Fruit fly (Drosophila melanogaster): ENCODE measurements around the gene Prosalpha2.

The Prosalpha2 gene

DNA sequence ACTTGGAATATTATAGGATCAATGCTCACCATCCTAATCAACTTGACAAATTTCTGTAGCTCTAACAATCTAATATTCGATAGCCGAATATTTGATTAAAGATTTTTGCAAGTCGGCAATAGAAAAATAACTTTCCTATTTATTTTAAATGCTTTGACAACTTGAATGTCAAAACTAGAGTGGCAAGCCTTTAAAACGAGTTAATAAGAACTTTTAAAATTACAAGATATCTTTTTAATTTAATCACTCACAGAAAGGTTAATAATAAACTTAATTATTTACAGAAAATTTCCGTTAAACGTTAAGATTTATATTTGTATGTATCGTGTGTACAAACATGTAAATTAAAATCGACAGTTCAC, 7.9 kb downstream of the Prosalpha2 start, which contains the start of the genes CG17207 and CG46427:
Gene CG17207 (minus strand): TSS at position 101 of the 362 bp plus-strand sequence.
Gene CG46427 (minus strand): TSS at position 101 of the 362 bp plus-strand sequence.
- TF ChIP-seq CG7045 (GFP tag; optimal IDR thresholded peaks at IDR 0.05) (no peak), Crg-1 (GFP tag; optimal IDR thresholded peaks at IDR 0.05) (no peak), cnc (optimal IDR thresholded peaks at IDR 0.05) (no peak), CG11617 (GFP tag; optimal IDR thresholded peaks at IDR 0.05) (no peak), CG5204 (GFP tag; optimal IDR thresholded peaks at IDR 0.05) (no peak)

DNA sequence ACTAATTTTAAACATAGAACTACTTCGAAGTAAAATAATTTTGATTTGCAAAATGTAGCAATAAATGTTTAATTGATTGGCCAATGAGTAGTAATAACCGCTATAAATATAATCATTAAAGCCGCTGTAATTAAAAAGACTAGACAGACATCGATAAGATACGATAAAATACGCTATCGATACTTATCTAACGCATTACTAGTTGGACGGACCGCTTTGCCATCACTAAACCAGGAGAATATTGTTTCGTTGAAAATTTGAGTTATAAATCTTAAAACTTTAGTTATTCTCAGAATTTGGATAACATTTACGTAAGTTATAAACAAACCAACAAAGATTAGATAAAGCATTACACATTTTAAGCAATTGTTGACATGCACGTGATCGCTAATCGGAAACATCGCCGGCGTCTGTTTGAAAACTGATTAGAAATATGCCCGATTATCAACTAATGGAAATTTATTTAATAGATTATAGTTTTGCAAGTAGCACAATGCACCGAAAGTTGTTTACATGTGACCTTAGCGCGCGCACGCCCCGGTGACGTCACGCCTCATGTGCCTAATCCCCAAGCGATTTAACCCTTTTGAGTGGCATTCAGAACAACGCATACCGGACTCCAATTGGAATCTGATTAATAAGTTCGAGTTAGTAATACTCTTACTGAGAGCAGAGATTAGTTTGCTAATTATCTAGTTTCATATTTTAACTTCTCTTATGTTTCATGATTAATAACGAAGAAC, 8.5 kb downstream of the Prosalpha2 start, which contains the start of gene Desat1:
Gene Desat1 (plus strand): TSS at position 200 of the 743 bp plus-strand sequence.
- peak; percentile 47 for TF ChIP-seq Crg-1 (GFP tag; optimal IDR thresholded peaks at IDR 0.05)
- peak; percentile 18 for TF ChIP-seq CG14711 (tag; optimal IDR thresholded peaks at IDR 0.05)
- TF ChIP-seq CG11617 (GFP tag; optimal IDR thresholded peaks at IDR 0.05): peak; percentile 9
- no peak for TF ChIP-seq ovo (GFP tag; optimal IDR thresholded peaks at IDR 0.05)
- no peak for TF ChIP-seq Hr96 (GFP tag; optimal IDR thresholded peaks at IDR 0.05)
- no peak for TF ChIP-seq pad (GFP tag; optimal IDR thresholded peaks at IDR 0.05)
- TF ChIP-seq Clk (GFP tag; optimal IDR thresholded peaks at IDR 0.05): no peak
- no peak for TF ChIP-seq CG5204 (GFP tag; optimal IDR thresholded peaks at IDR 0.05)
- TF ChIP-seq bab1 (GFP tag; optimal IDR thresholded peaks at IDR 0.05): peak; percentile 23
- TF ChIP-seq CG12768 (GFP tag; optimal IDR thresholded peaks at IDR 0.05): no peak
- TF ChIP-seq cic (GFP tag; optimal IDR thresholded peaks at IDR 0.05): no peak
- TF ChIP-seq CG7101 (tag; optimal IDR thresholded peaks at IDR 0.05): peak; percentile 20
- TF ChIP-seq Mnt (GFP tag; optimal IDR thresholded peaks at IDR 0.05): peak; percentile 36
- TF ChIP-seq cnc (optimal IDR thresholded peaks at IDR 0.05): no peak
- TF ChIP-seq CG1620 (GFP tag; optimal IDR thresholded peaks at IDR 0.05): no peak
- no peak for TF ChIP-seq kay (GFP tag; ENCODE audit: borderline replicate concordance)
- TF ChIP-seq CG7045 (GFP tag; optimal IDR thresholded peaks at IDR 0.05): no peak
- no peak for TF ChIP-seq toe (GFP tag; optimal IDR thresholded peaks at IDR 0.05)
- no peak for TF ChIP-seq tj (GFP tag; optimal IDR thresholded peaks at IDR 0.05)
- TF ChIP-seq CG33017 (tag; optimal IDR thresholded peaks at IDR 0.05): peak; percentile 6

DNA sequence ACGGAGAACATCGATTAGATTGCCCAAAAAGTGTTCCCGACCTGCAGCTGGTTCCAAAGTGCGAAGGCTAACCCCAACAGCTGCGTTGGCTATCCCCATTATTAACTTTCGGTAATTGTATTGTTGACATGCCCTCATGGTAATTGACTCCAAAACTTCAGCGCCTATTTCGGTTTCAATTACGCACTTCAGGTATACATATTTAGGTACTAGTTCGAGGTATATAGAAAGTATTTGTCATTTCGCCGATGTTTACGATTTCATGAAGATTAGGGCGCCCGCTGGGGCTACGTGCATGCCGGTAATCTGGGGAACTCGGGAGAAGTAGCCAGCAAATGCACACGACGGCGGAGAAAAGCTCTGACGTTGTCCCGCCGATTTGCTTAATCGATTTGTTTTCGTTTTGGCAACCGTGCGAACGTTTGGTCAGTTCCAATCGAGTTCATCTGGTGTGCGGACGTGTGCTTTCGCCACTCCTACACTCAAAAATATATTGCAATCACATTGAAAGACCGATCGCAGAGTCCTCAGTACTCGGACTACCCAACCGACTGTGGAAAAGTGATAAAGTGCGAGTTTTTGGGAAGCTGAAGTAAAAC, 10.0 kb downstream of the Prosalpha2 start:
- no peak for TF ChIP-seq Clk (GFP tag; optimal IDR thresholded peaks at IDR 0.05)
- TF ChIP-seq cic (GFP tag; optimal IDR thresholded peaks at IDR 0.05): peak; percentile 58
- no peak for TF ChIP-seq CG14711 (tag; optimal IDR thresholded peaks at IDR 0.05)
- no peak for TF ChIP-seq CG1620 (GFP tag; optimal IDR thresholded peaks at IDR 0.05)
- no peak for TF ChIP-seq cnc (optimal IDR thresholded peaks at IDR 0.05)
- peak; percentile 37 for TF ChIP-seq tj (GFP tag; optimal IDR thresholded peaks at IDR 0.05)
- TF ChIP-seq bab1 (GFP tag; optimal IDR thresholded peaks at IDR 0.05): peak; percentile 29
- peak; percentile 45 for TF ChIP-seq CG7101 (tag; optimal IDR thresholded peaks at IDR 0.05)
- peak; percentile 64 for TF ChIP-seq Mnt (GFP tag; optimal IDR thresholded peaks at IDR 0.05)
- TF ChIP-seq CG5204 (GFP tag; optimal IDR thresholded peaks at IDR 0.05): no peak
- no peak for TF ChIP-seq Hr96 (GFP tag; optimal IDR thresholded peaks at IDR 0.05)
- TF ChIP-seq CG12768 (GFP tag; optimal IDR thresholded peaks at IDR 0.05): peak; percentile 79
- peak; percentile 38 for TF ChIP-seq CG33017 (tag; optimal IDR thresholded peaks at IDR 0.05)
- peak; percentile 53 for TF ChIP-seq kay (GFP tag; ENCODE audit: borderline replicate concordance)
- no peak for TF ChIP-seq ovo (GFP tag; optimal IDR thresholded peaks at IDR 0.05)
- TF ChIP-seq Crg-1 (GFP tag; optimal IDR thresholded peaks at IDR 0.05): no peak
- no peak for TF ChIP-seq CG11617 (GFP tag; optimal IDR thresholded peaks at IDR 0.05)
- TF ChIP-seq pad (GFP tag; optimal IDR thresholded peaks at IDR 0.05): peak; percentile 6
- no peak for TF ChIP-seq CG7045 (GFP tag; optimal IDR thresholded peaks at IDR 0.05)
- no peak for TF ChIP-seq toe (GFP tag; optimal IDR thresholded peaks at IDR 0.05)

DNA sequence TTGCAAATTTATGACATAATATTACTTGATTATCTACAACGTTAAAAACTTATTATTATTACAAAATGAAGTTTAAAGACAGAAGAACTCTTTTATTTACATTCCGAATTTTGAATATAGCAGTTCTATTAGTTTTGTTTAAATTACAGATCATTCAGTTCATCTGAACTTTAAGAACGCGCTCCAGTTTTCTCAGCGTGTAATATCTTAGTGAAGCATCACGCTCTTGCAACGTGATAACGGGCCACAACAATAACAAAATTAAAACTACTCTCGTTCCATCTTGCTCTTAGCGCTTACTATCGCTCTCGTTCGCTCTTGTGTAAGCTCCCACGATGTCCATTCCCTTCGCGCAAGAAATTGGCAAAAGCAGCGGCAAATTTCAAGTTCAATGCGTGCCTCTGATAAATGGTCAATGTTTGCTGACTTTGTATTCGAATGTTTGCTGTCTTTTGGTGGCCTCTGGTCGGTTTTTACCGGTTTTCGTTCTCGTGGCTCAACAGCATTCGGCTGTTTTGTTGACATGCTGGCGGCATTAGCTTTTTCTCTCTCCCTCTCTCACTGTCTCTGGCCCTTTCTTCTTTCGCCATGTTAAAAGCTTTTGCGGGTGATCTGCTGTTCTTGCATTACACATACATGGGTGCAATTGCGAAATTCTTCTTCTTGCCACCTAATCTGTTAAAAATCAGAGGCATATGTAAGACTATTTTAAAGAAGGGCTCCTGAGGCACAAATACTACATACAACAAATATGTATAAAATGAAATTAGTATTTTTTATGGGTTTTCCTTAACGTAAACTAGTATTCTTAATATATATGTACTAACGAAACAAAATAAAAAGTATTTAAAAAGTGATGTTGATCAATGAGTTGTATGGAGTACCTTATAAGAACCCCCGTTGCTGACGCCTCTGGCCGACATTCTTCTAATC, 11.7 kb downstream of the Prosalpha2 start:
- TF ChIP-seq toe (GFP tag; optimal IDR thresholded peaks at IDR 0.05) (peak; percentile 37), Crg-1 (GFP tag; optimal IDR thresholded peaks at IDR 0.05) (no peak), CG33017 (tag; optimal IDR thresholded peaks at IDR 0.05) (peak; percentile 82), CG1620 (GFP tag; optimal IDR thresholded peaks at IDR 0.05) (peak; percentile 48), Hr96 (GFP tag; optimal IDR thresholded peaks at IDR 0.05) (peak; percentile 65), CG12768 (GFP tag; optimal IDR thresholded peaks at IDR 0.05) (no peak), pad (GFP tag; optimal IDR thresholded peaks at IDR 0.05) (peak; percentile 51), tj (GFP tag; optimal IDR thresholded peaks at IDR 0.05) (peak; percentile 83), Mnt (GFP tag; optimal IDR thresholded peaks at IDR 0.05) (peak; percentile 47), ovo (GFP tag; optimal IDR thresholded peaks at IDR 0.05) (peak; percentile 59), cnc (optimal IDR thresholded peaks at IDR 0.05) (no peak), bab1 (GFP tag; optimal IDR thresholded peaks at IDR 0.05) (peak; percentile 85), CG14711 (tag; optimal IDR thresholded peaks at IDR 0.05) (peak; percentile 81), kay (GFP tag; ENCODE audit: borderline replicate concordance) (peak; percentile 77), CG11617 (GFP tag; optimal IDR thresholded peaks at IDR 0.05) (peak; percentile 71), cic (GFP tag; optimal IDR thresholded peaks at IDR 0.05) (no peak), CG7045 (GFP tag; optimal IDR thresholded peaks at IDR 0.05) (peak; percentile 78), CG5204 (GFP tag; optimal IDR thresholded peaks at IDR 0.05) (no peak), CG7101 (tag; optimal IDR thresholded peaks at IDR 0.05) (peak; percentile 85), Clk (GFP tag; optimal IDR thresholded peaks at IDR 0.05) (no peak)

DNA sequence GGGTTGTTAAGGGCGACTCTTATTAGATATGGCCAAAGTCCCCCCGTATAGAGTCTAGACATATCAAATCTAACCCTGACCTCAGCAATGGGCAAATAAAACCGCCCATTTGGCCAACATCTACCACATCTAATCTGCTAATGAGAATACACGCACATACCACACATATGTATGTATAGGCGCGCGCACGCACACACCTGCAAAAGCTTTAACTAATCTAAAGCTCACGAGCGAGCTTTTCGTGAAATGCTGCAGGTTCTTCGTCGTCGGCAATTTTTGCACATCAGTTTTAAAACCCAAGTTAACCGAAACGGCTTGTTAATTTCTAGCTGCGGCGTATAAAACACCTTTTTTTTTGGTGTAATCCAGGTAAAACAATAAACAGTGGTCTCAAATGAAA, 12.6 kb downstream of the Prosalpha2 start:
- TF ChIP-seq tj (GFP tag; optimal IDR thresholded peaks at IDR 0.05): peak; percentile 74
- no peak for TF ChIP-seq CG5204 (GFP tag; optimal IDR thresholded peaks at IDR 0.05)
